Fruit fly (Drosophila melanogaster) Kc167 (cell line): ENCODE measurements around the gene ninaD.

ENCODE experiments used
- insv ChIP-seq: fragments of >200 bp; optimal IDR thresholded peaks from 3 replicates; lab custom pipeline; 2018; ENCODE audit warnings: missing external identifiers
- psq ChIP-seq: fragments of >200 bp; optimal IDR thresholded peaks from 2 replicates; lab custom pipeline; 2017; ENCODE audit warnings: missing external identifiers
- ttk ChIP-seq: sonication (Bioruptor generic); optimal IDR thresholded peaks from 2 replicates; lab custom pipeline; 2017; ENCODE audit warnings: missing external identifiers

dm6 chr2L:18114176-18114703 is 32.8 kb downstream of the ninaD start, which contains the start of gene CG15152:
- TF ChIP-seq ttk (lab: Kevin White, UChicago): no peak
- TF ChIP-seq psq (lab: Kevin White, UChicago): no peak
- no peak for TF ChIP-seq insv
